Fruit fly (Drosophila melanogaster) whole organism, prepupa: ENCODE data around the gene CG15201.

Source experiments
- CG10631 ChIP-seq: fragments of 200-800 bp; sonication (Bioruptor generic); optimal IDR thresholded peaks from 2 replicates; lab custom pipeline; 2016; ENCODE audit warnings: missing biosample characterization, missing genetic modification characterization
- CG10669 ChIP-seq: fragments of 200-800 bp; sonication (Bioruptor generic); optimal IDR thresholded peaks from 3 replicates; lab custom pipeline; 2018; ENCODE audit warnings: missing biosample characterization, mild to moderate bottlenecking, missing genetic modification characterization, moderate library complexity
- CG11294 ChIP-seq: fragments of 200-800 bp; sonication (Bioruptor generic); IDR thresholded peaks from 2 replicates; pipeline ENCODE4 v1.3.6; 2022; ENCODE audit warnings: missing biosample characterization, missing genetic modification characterization
- CG11762 ChIP-seq: fragments of 200-800 bp; sonication (Bioruptor generic); optimal IDR thresholded peaks from 3 replicates; lab custom pipeline; 2016; ENCODE audit warnings: missing biosample characterization, missing genetic modification characterization; ENCODE audit not compliant: insufficient read depth
- CG11902 ChIP-seq: fragments of 200-800 bp; sonication (Bioruptor generic); optimal IDR thresholded peaks from 3 replicates; lab custom pipeline; 2016; ENCODE audit warnings: missing biosample characterization, missing genetic modification characterization
- CG15336 ChIP-seq: fragments of 200-800 bp; sonication (Bioruptor generic); IDR thresholded peaks from 2 replicates; pipeline ENCODE4 v1.3.6; 2022; ENCODE audit warnings: missing biosample characterization, missing genetic modification characterization
- CG1621 ChIP-seq: fragments of 200-800 bp; sonication (Bioruptor generic); optimal IDR thresholded peaks from 3 replicates; lab custom pipeline; 2018; ENCODE audit warnings: missing biosample characterization, mild to moderate bottlenecking, missing genetic modification characterization
- CG3032 ChIP-seq: fragments of 200-800 bp; optimal IDR thresholded peaks from 2 replicates; lab custom pipeline; 2019; ENCODE audit warnings: missing biosample characterization, mild to moderate bottlenecking, missing genetic modification characterization, moderate library complexity
- CG32006 ChIP-seq: fragments of 200-800 bp; sonication (Bioruptor generic); optimal IDR thresholded peaks from 3 replicates; lab custom pipeline; 2017; ENCODE audit warnings: missing biosample characterization, mild to moderate bottlenecking, missing genetic modification characterization
- CG34406 ChIP-seq: fragments of 200-800 bp; sonication (Bioruptor generic); optimal IDR thresholded peaks from 3 replicates; lab custom pipeline; 2016; ENCODE audit warnings: missing biosample characterization, missing genetic modification characterization
- CG3919 ChIP-seq: fragments of 200-800 bp; sonication (Bioruptor generic); optimal IDR thresholded peaks from 3 replicates; lab custom pipeline; 2016; ENCODE audit warnings: missing biosample characterization, missing genetic modification characterization
- CG4318 ChIP-seq: fragments of 200-800 bp; sonication (Bioruptor generic); optimal IDR thresholded peaks from 3 replicates; lab custom pipeline; 2017; ENCODE audit warnings: missing biosample characterization, mild to moderate bottlenecking, missing genetic modification characterization
- CG6163 ChIP-seq: fragments of 200-800 bp; sonication (Bioruptor generic); IDR thresholded peaks from 3 replicates; pipeline ENCODE4 v1.3.6; 2022; ENCODE audit warnings: missing biosample characterization, missing genetic modification characterization
- CG6792 ChIP-seq: fragments of 200-800 bp; sonication (Bioruptor generic); optimal IDR thresholded peaks from 3 replicates; lab custom pipeline; 2016; ENCODE audit warnings: missing biosample characterization, missing genetic modification characterization
- CG6808 ChIP-seq: fragments of 200-800 bp; sonication (Bioruptor generic); optimal IDR thresholded peaks from 3 replicates; lab custom pipeline; 2017; ENCODE audit warnings: missing biosample characterization, missing genetic modification characterization, mild to moderate bottlenecking, moderate library complexity, missing genetic modification reagents
- CG7368 ChIP-seq: fragments of 200-800 bp; sonication (Bioruptor generic); optimal IDR thresholded peaks from 3 replicates; lab custom pipeline; 2016; ENCODE audit warnings: missing biosample characterization, missing genetic modification characterization
- CG8319 ChIP-seq: fragments of 200-800 bp; sonication (Bioruptor generic); optimal IDR thresholded peaks from 3 replicates; lab custom pipeline; 2016; ENCODE audit warnings: missing biosample characterization, missing genetic modification characterization
- CG8632 ChIP-seq: fragments of 200-800 bp; sonication (Bioruptor generic); optimal IDR thresholded peaks from 3 replicates; lab custom pipeline; 2016; ENCODE audit warnings: missing biosample characterization, missing genetic modification characterization
- CG9139 ChIP-seq: fragments of 200-800 bp; sonication (Bioruptor generic); optimal IDR thresholded peaks from 3 replicates; lab custom pipeline; 2017; ENCODE audit warnings: missing biosample characterization, mild to moderate bottlenecking, missing genetic modification characterization
- Eip78C ChIP-seq: fragments of 200-800 bp; sonication (Bioruptor generic); peaks from one replicate; lab custom pipeline; 2016; ENCODE audit warnings: missing biosample characterization, missing genetic modification characterization
- Ets21C ChIP-seq: fragments of 200-800 bp; sonication (Bioruptor generic); optimal IDR thresholded peaks from 3 replicates; lab custom pipeline; 2016; ENCODE audit warnings: missing biosample characterization, missing genetic modification characterization
- Ets96B ChIP-seq: fragments of 200-800 bp; optimal IDR thresholded peaks from 2 replicates; lab custom pipeline; 2019; ENCODE audit warnings: missing biosample characterization, mild to moderate bottlenecking, missing genetic modification characterization, moderate library complexity
- Gug ChIP-seq: fragments of 200-800 bp; sonication (Bioruptor generic); IDR thresholded peaks from 2 replicates; pipeline ENCODE4 v1.3.6; 2022; ENCODE audit warnings: missing biosample characterization, missing genetic modification characterization
- Hr38 ChIP-seq: sonication (Bioruptor generic); optimal IDR thresholded peaks from 2 replicates; lab custom pipeline; 2016; ENCODE audit warnings: missing biosample characterization, missing genetic modification characterization
- Hr39 ChIP-seq: fragments of 200-800 bp; sonication (Bioruptor generic); optimal IDR thresholded peaks from 2 replicates; lab custom pipeline; 2016; ENCODE audit warnings: missing biosample characterization, missing genetic modification characterization
- Lpt ChIP-seq: fragments of 200-800 bp; sonication (Bioruptor generic); optimal IDR thresholded peaks from 3 replicates; lab custom pipeline; 2016; ENCODE audit warnings: missing biosample characterization, missing genetic modification characterization
- Met ChIP-seq: fragments of 200-800 bp; sonication (Bioruptor generic); optimal IDR thresholded peaks from 3 replicates; lab custom pipeline; 2016; ENCODE audit warnings: missing biosample characterization, missing genetic modification characterization
- Smox ChIP-seq: fragments of 200-800 bp; sonication (Bioruptor generic); optimal IDR thresholded peaks from 3 replicates; lab custom pipeline; 2016; ENCODE audit warnings: missing biosample characterization, missing genetic modification characterization
- Sox102F ChIP-seq: fragments of 200-800 bp; sonication (Bioruptor generic); optimal IDR thresholded peaks from 2 replicates; lab custom pipeline; 2016; ENCODE audit warnings: missing biosample characterization, mild to moderate bottlenecking, missing genetic modification characterization
- Sox14 ChIP-seq: fragments of 200-800 bp; sonication (Bioruptor generic); optimal IDR thresholded peaks from 3 replicates; lab custom pipeline; 2016; ENCODE audit warnings: missing biosample characterization, missing genetic modification characterization
- achi ChIP-seq: fragments of 200-800 bp; sonication (Bioruptor generic); optimal IDR thresholded peaks from 3 replicates; lab custom pipeline; 2016; ENCODE audit warnings: missing biosample characterization, missing genetic modification characterization
- acj6 ChIP-seq: fragments of 200-800 bp; sonication (Bioruptor generic); optimal IDR thresholded peaks from 3 replicates; lab custom pipeline; 2016; ENCODE audit warnings: missing biosample characterization, missing genetic modification characterization
- cyc ChIP-seq: fragments of 200-800 bp; sonication (Bioruptor generic); optimal IDR thresholded peaks from 3 replicates; lab custom pipeline; 2016; ENCODE audit warnings: missing biosample characterization, missing genetic modification characterization
- dac ChIP-seq: fragments of 200-800 bp; sonication (Bioruptor generic); optimal IDR thresholded peaks from 2 replicates; lab custom pipeline; 2017; ENCODE audit warnings: missing biosample characterization, mild to moderate bottlenecking, missing genetic modification characterization
- dsx ChIP-seq: fragments of 200-800 bp; optimal IDR thresholded peaks from 3 replicates; lab custom pipeline; 2019; ENCODE audit warnings: missing biosample characterization, mild to moderate bottlenecking, missing genetic modification characterization, moderate library complexity; ENCODE audit not compliant: poor library complexity, severe bottlenecking
- esn ChIP-seq: fragments of 200-800 bp; sonication (Bioruptor generic); optimal IDR thresholded peaks from 2 replicates; lab custom pipeline; 2016; ENCODE audit warnings: missing biosample characterization, mild to moderate bottlenecking, missing genetic modification characterization, moderate library complexity
- fd59A ChIP-seq: fragments of 200-800 bp; sonication (Bioruptor generic); optimal IDR thresholded peaks from 2 replicates; lab custom pipeline; 2017; ENCODE audit warnings: missing biosample characterization, mild to moderate bottlenecking, missing genetic modification characterization, missing genetic modification reagents
- fd85E ChIP-seq: fragments of 200-800 bp; sonication (Bioruptor generic); optimal IDR thresholded peaks from 3 replicates; lab custom pipeline; 2016; ENCODE audit warnings: missing biosample characterization, missing genetic modification characterization
- lz ChIP-seq: fragments of 200-800 bp; sonication (Bioruptor generic); optimal IDR thresholded peaks from 3 replicates; lab custom pipeline; 2016; ENCODE audit warnings: missing biosample characterization, missing genetic modification characterization
- net ChIP-seq: fragments of 200-800 bp; sonication (Bioruptor generic); optimal IDR thresholded peaks from 3 replicates; lab custom pipeline; 2016; ENCODE audit warnings: missing biosample characterization, missing genetic modification characterization
- pdm3 ChIP-seq: fragments of 200-800 bp; sonication (Bioruptor generic); optimal IDR thresholded peaks from 3 replicates; lab custom pipeline; 2016; ENCODE audit warnings: missing biosample characterization, missing genetic modification characterization
- salr ChIP-seq, 2 experiments: fragments of 200-800 bp; sonication (Bioruptor generic); optimal IDR thresholded peaks; 3 replicates each; lab custom pipeline; 2016 to 2018; ENCODE audit warnings: missing biosample characterization in 2 of 2, missing genetic modification characterization in 2 of 2, mild to moderate bottlenecking in 1 of 2
- spab ChIP-seq: fragments of 200-800 bp; sonication (Bioruptor generic); optimal IDR thresholded peaks from 2 replicates; lab custom pipeline; 2017; ENCODE audit warnings: missing biosample characterization, mild to moderate bottlenecking, missing genetic modification characterization, missing genetic modification reagents
- ss ChIP-seq, 2 experiments: fragments of 200-800 bp; sonication (Bioruptor generic); optimal IDR thresholded peaks; 2 replicates in 1 of 2; 3 replicates in 1 of 2; lab custom pipeline; 2017 to 2018; ENCODE audit warnings: mild to moderate bottlenecking in 2 of 2, missing biosample characterization in 2 of 2, missing genetic modification characterization in 2 of 2, moderate library complexity in 1 of 2
- svp ChIP-seq: fragments of 200-800 bp; sonication (Bioruptor generic); peaks from one replicate; lab custom pipeline; 2016; ENCODE audit warnings: missing biosample characterization, missing genetic modification characterization
- topi ChIP-seq: fragments of 200-800 bp; sonication (Bioruptor generic); optimal IDR thresholded peaks from 3 replicates; lab custom pipeline; 2016; ENCODE audit warnings: missing biosample characterization, missing genetic modification characterization
- vri ChIP-seq: fragments of 200-800 bp; sonication (Bioruptor generic); optimal IDR thresholded peaks from 3 replicates; lab custom pipeline; 2016; ENCODE audit warnings: missing biosample characterization, mild to moderate bottlenecking, missing genetic modification characterization

The CG15201 gene

dm6 chrX:11153826-11154510, 10.0 kb downstream of the CG15201 start, which contains the start of the genes rtv and Dlic (continued):
- no peak for TF ChIP-seq CG3919 (GFP tag; lab: Kevin White, UChicago)
- TF ChIP-seq ss (GFP tag; optimal IDR thresholded peaks at IDR 0.05; lab: Kevin White, UChicago), result no peak
- TF ChIP-seq Hr38 (GFP tag; lab: Kevin White, UChicago), result no peak
- no peak for TF ChIP-seq Sox102F (GFP tag; lab: Kevin White, UChicago)
- TF ChIP-seq CG7368 (GFP tag; lab: Kevin White, UChicago), result no peak
- no peak for TF ChIP-seq dac
- TF ChIP-seq spab (GFP tag; lab: Kevin White, UChicago), result no peak
- TF ChIP-seq CG6792, result no peak
- no peak for TF ChIP-seq CG4318 (GFP tag; lab: Kevin White, UChicago)
- TF ChIP-seq CG11902, result no peak
- TF ChIP-seq CG15336 (GFP tag; lab: Robert Waterston, UW), result no peak
- TF ChIP-seq salr (GFP tag; optimal IDR thresholded peaks at IDR 0.05; lab: Kevin White, UChicago), result no peak
- peak; percentile 35 for TF ChIP-seq esn (GFP tag; lab: Kevin White, UChicago)
- no peak for TF ChIP-seq fd59A (GFP tag; lab: Kevin White, UChicago)
- TF ChIP-seq CG10631 (GFP tag; lab: Kevin White, UChicago), result no peak
- peak; percentile 44 for TF ChIP-seq lz (GFP tag; lab: Kevin White, UChicago)
- peak; percentile 8 for TF ChIP-seq Met (GFP tag; lab: Kevin White, UChicago)
- TF ChIP-seq svp (GFP tag; lab: Kevin White, UChicago), result peak; percentile 78
- TF ChIP-seq cyc (GFP tag; lab: Kevin White, UChicago), result peak; percentile 44
- no peak for TF ChIP-seq Lpt (GFP tag; lab: Kevin White, UChicago)

- TF ChIP-seq CG11294 (GFP tag; lab: Robert Waterston, UW) (no peak), pdm3 (GFP tag; lab: Kevin White, UChicago) (no peak), dac (no peak), CG3032 (tag; lab: Kevin White, UChicago) (no peak), Sox14 (peak; percentile 17), esn (GFP tag; lab: Kevin White, UChicago) (peak; percentile 9), lz (GFP tag; lab: Kevin White, UChicago) (no peak), Lpt (GFP tag; lab: Kevin White, UChicago) (no peak), achi (GFP tag; lab: Kevin White, UChicago) (no peak), acj6 (GFP tag; lab: Kevin White, UChicago) (no peak), Eip78C (GFP tag; lab: Kevin White, UChicago) (peak; percentile 75), CG6808 (peak; percentile 8), Hr39 (GFP tag; lab: Kevin White, UChicago) (no peak), CG6792 (no peak), CG32006 (no peak), fd59A (GFP tag; lab: Kevin White, UChicago) (no peak), fd85E (GFP tag; lab: Kevin White, UChicago) (no peak), CG34406 (GFP tag; lab: Kevin White, UChicago) (peak; percentile 24), Gug (GFP tag; lab: Robert Waterston, UW) (no peak), Sox102F (GFP tag; lab: Kevin White, UChicago) (no peak), CG11762 (GFP tag; lab: Kevin White, UChicago) (no peak), Ets21C (GFP tag; lab: Kevin White, UChicago) (no peak), Ets96B (tag; lab: Kevin White, UChicago) (no peak), dsx (GFP tag; lab: Kevin White, UChicago) (peak; percentile 38), CG9139 (peak; percentile 25), Smox (GFP tag; lab: Kevin White, UChicago) (no peak), topi (GFP tag; lab: Kevin White, UChicago) (no peak), CG10631 (GFP tag; lab: Kevin White, UChicago) (no peak), vri (GFP tag; lab: Kevin White, UChicago) (no peak), CG10669 (peak; percentile 29), Hr38 (GFP tag; lab: Kevin White, UChicago) (no peak), CG8319 (GFP tag; lab: Kevin White, UChicago) (no peak), CG8632 (GFP tag; lab: Kevin White, UChicago) (no peak), net (GFP tag; lab: Kevin White, UChicago) (peak; percentile 22), Met (GFP tag; lab: Kevin White, UChicago) (no peak), CG1621 (no peak), CG6163 (peak; percentile 71)
These were observed 10.7 kb downstream of the CG15201 start for dm6 chrX:11154511-11155197.
